Worm (Caenorhabditis elegans): ENCODE data around the gene ssp-36.

DNA sequence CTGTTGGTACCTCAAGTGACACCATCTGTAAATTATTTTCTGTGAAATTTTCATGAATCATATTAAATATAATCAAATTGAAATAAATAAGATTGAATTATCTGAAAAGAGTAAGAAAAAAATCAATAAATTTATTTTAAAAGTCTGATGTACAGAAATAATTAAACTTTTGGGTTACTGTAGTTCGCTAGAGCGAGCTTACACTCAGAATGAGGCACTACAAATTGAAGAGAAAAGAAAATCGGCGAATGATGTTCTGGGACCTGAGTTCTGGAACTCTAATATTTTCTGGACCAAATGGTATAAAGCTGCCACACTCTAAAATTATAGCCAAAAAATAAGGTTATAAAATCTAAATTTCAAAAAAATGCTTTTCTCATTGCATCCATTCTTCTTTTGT lies 32.2 kb downstream of the ssp-36 start:
- no peak for TF ChIP-seq let-526 (GFP tag; IDR thresholded peaks at IDR 0.05)
- no peak for TF ChIP-seq T26A5.8 (tag; optimal IDR thresholded peaks at IDR 0.05)
- no peak for TF ChIP-seq pha-4 (tag; optimal IDR thresholded peaks at IDR 0.05)

Data from whole organism, young adult.